Fruit fly (Drosophila melanogaster): Measurements from ENCODE around the gene CG15262.

- no peak for TF ChIP-seq pan (optimal IDR thresholded peaks at IDR 0.05)
- TF ChIP-seq CG8478 (optimal IDR thresholded peaks at IDR 0.05): no peak
- TF ChIP-seq psq (optimal IDR thresholded peaks at IDR 0.05): no peak
- TF ChIP-seq usp (GFP tag; optimal IDR thresholded peaks at IDR 0.05): no peak
- TF ChIP-seq EcR (GFP tag; optimal IDR thresholded peaks at IDR 0.05): no peak
These were observed 33.0 kb downstream of the CG15262 start for dm6 chr2L:15330641-15331040.
